Worm (Caenorhabditis elegans) whole organism, L4/young adult: ENCODE results near the gene srv-1.

Source experiments
- dao-5 ChIP-seq: sonication (generic microtip); optimal IDR thresholded peaks from 2 replicates; lab custom pipeline; 2016; ENCODE audit warnings: missing genotype, missing genetic modification characterization, moderate library complexity, missing compliant biosample characterization
- him-1 ChIP-seq: sonication (generic microtip); optimal IDR thresholded peaks from 2 replicates; lab custom pipeline; 2016; ENCODE audit warnings: missing genotype, missing genetic modification reagents, missing genetic modification characterization, missing compliant biosample characterization

- TF ChIP-seq dao-5, result no peak
- no peak for TF ChIP-seq him-1
Measured at ce11 chrIII:6891560-6891959, 41.4 kb downstream of the srv-1 start, which contains the start of gene K04C2.5.
